Worm (Caenorhabditis elegans) whole organism, L1 larva: ENCODE results near the gene T22B2.1.

Source experiments
- ama-1 ChIP-seq: fragments of 150-350 bp; optimal IDR thresholded peaks from 2 replicates; lab custom pipeline; 2014
- lin-13 ChIP-seq: fragments of 150-350 bp; optimal IDR thresholded peaks from 2 replicates; lab custom pipeline; 2014; ENCODE audit warnings: missing biosample characterization, missing genetic modification reagents, missing genetic modification characterization
- nhr-90 ChIP-seq: sonication (generic microtip); optimal IDR thresholded peaks from 2 replicates; lab custom pipeline; 2016; ENCODE audit warnings: mild to moderate bottlenecking, missing genetic modification characterization, missing compliant biosample characterization; ENCODE audit not compliant: poor library complexity
- tbx-2 ChIP-seq: sonication (generic microtip); optimal IDR thresholded peaks from 2 replicates; lab custom pipeline; 2016; ENCODE audit warnings: missing genetic modification characterization, missing compliant biosample characterization

DNA sequence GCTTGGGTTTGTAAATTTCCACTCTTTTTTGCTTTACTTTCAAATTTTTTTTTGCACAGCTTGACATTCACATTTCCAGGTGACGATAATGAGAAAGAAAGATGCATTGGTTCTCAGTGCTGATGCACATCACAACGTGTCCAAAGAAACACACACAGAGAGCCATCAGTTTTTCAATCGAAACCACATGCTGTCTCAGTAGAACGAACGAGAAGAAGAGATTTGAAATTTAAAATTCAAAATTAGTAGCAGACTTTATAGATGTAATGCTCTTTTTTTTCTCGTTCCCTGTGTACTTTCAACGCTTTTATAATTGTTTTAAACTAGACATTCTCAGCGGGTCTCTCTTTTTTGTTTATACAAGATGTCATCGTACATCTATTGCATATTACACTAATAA lies 11.6 kb downstream of the T22B2.1 start:
- no peak for TF ChIP-seq tbx-2
- no peak for TF ChIP-seq ama-1
- TF ChIP-seq nhr-90 (tag; lab: Kevin White, UChicago), result no peak
- TF ChIP-seq lin-13 (GFP tag; lab: Kevin White, UChicago), result no peak
